Fruit fly (Drosophila melanogaster) S2 (cell line): ENCODE data around the gene CG18178.

Experiments
- CG8478 ChIP-seq: fragments of >200 bp; optimal IDR thresholded peaks from 2 replicates; lab custom pipeline; 2018
- CTCF ChIP-seq, 2 experiments: fragments of >200 bp; optimal IDR thresholded peaks; 2 replicates each; lab custom pipeline; 2018

DNA sequence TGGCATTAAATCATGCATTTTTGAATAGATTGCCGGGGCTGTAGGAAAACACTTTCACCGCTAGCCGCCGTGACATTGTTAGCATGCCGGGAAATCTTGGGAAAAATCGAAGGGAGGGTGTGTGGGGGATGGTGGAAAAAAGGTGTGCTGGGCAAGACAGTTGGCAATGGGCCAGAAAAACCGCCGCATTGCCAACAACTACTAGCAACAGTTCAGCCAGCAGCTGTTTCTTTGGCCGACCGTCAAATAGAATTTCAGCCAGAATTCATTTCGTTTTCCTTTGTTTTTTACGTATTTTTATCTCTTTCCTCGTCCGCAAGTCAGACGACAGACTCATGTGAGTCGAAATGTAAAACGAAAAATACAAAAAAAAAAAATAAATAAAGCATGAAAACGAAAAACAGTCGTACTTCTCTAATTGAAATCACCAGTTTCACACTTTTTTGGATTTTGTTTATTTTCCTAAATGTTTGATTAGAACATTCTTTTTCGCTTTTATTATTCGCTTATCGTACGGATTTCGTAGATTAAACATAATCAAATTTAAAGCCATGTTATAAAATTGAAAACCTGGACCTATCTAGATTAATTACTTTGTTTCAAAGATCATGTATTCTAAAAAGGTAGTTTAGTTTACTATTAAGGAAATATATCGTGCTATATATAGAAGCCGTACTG is 28.0 kb downstream of the CG18178 start:
- no peak for TF ChIP-seq CG8478
- TF ChIP-seq CTCF (optimal IDR thresholded peaks at IDR 0.05; lab: Kevin White, UChicago), result no peak
